Worm (Caenorhabditis elegans) whole organism, L2 larva: ENCODE data around the gene nhr-37.
"Not testable (repeated sequence)": the region's sequence is repeated elsewhere in the genome, so short reads cannot be mapped to it uniquely, and the experiment has no call there.

Source experiments
- C34F6.9 ChIP-seq: fragments of 150-350 bp; optimal IDR thresholded peaks from 2 replicates; lab custom pipeline; 2014; ENCODE audit warnings: missing biosample characterization, missing genetic modification characterization
- F13H6.1 ChIP-seq: sonication (generic microtip); optimal IDR thresholded peaks from 2 replicates; lab custom pipeline; 2016; ENCODE audit warnings: missing genetic modification characterization, missing compliant biosample characterization
- Y55F3AM.14 ChIP-seq: fragments of 200-800 bp; sonication (Bioruptor generic); optimal IDR thresholded peaks from 2 replicates; lab custom pipeline; 2018; ENCODE audit warnings: mild to moderate bottlenecking, missing genetic modification characterization, missing compliant biosample characterization
- ZK546.5 ChIP-seq: sonication (generic microtip); optimal IDR thresholded peaks from 2 replicates; lab custom pipeline; 2017; ENCODE audit warnings: missing biosample characterization, missing genetic modification characterization
- aly-2 ChIP-seq: fragments of 150-350 bp; optimal IDR thresholded peaks from 2 replicates; lab custom pipeline; 2014; ENCODE audit warnings: missing biosample characterization, missing genetic modification characterization
- ama-1 ChIP-seq: fragments of 150-350 bp; optimal IDR thresholded peaks from 2 replicates; lab custom pipeline; 2018; ENCODE audit warnings: inconsistent platforms
- blmp-1 ChIP-seq: sonication (generic microtip); optimal IDR thresholded peaks from 2 replicates; lab custom pipeline; 2017; ENCODE audit warnings: missing genetic modification characterization, mild to moderate bottlenecking, missing compliant biosample characterization, antibody characterized with exemption, moderate library complexity; ENCODE audit not compliant: insufficient read depth
- ceh-16 ChIP-seq: fragments of 150-350 bp; optimal IDR thresholded peaks from 2 replicates; lab custom pipeline; 2014; ENCODE audit warnings: missing biosample characterization, missing genetic modification characterization
- ceh-82 ChIP-seq: fragments of 150-350 bp; optimal IDR thresholded peaks from 2 replicates; lab custom pipeline; 2014; ENCODE audit warnings: missing biosample characterization, missing genetic modification characterization
- crh-2 ChIP-seq: sonication (generic microtip); optimal IDR thresholded peaks from 2 replicates; lab custom pipeline; 2017; ENCODE audit warnings: missing biosample characterization, missing genetic modification characterization
- dmd-4 ChIP-seq: sonication (generic microtip); optimal IDR thresholded peaks from 2 replicates; lab custom pipeline; 2017; ENCODE audit warnings: missing biosample characterization, missing genetic modification characterization
- elt-1 ChIP-seq: fragments of 150-350 bp; optimal IDR thresholded peaks from 2 replicates; lab custom pipeline; 2014; ENCODE audit warnings: missing biosample characterization, missing genetic modification characterization
- fos-1 ChIP-seq: fragments of 150-350 bp; optimal IDR thresholded peaks from 2 replicates; lab custom pipeline; 2014; ENCODE audit warnings: missing biosample characterization, missing genetic modification characterization
- gmeb-1 ChIP-seq: fragments of 150-350 bp; optimal IDR thresholded peaks from 2 replicates; lab custom pipeline; 2014; ENCODE audit warnings: missing biosample characterization, missing genetic modification characterization
- lin-39 ChIP-seq: fragments of 150-350 bp; optimal IDR thresholded peaks from 2 replicates; lab custom pipeline; 2014; ENCODE audit warnings: missing biosample characterization, missing genetic modification reagents, missing genetic modification characterization
- lsy-2 ChIP-seq, 2 experiments: fragments of 150-350 bp in 1 of 2; sonication (generic microtip) in 1 of 2; optimal IDR thresholded peaks; 2 replicates each; lab custom pipeline; 2014 to 2017; ENCODE audit warnings: missing biosample characterization in 2 of 2, missing genetic modification characterization in 2 of 2
- mab-5 ChIP-seq: fragments of 150-350 bp; optimal IDR thresholded peaks from 2 replicates; lab custom pipeline; 2014; ENCODE audit warnings: missing biosample characterization, missing genetic modification characterization
- mbf-1 ChIP-seq: sonication (generic microtip); optimal IDR thresholded peaks from 2 replicates; lab custom pipeline; 2017; ENCODE audit warnings: missing biosample characterization, missing genetic modification characterization
- nhr-12 ChIP-seq: fragments of 150-350 bp; optimal IDR thresholded peaks from 2 replicates; lab custom pipeline; 2014; ENCODE audit warnings: missing biosample characterization, missing genetic modification characterization
- nhr-21 ChIP-seq: fragments of 150-350 bp; optimal IDR thresholded peaks from 2 replicates; lab custom pipeline; 2014; ENCODE audit warnings: missing biosample characterization, missing genetic modification characterization
- nhr-23 ChIP-seq: fragments of 150-350 bp; optimal IDR thresholded peaks from 2 replicates; lab custom pipeline; 2014; ENCODE audit warnings: missing biosample characterization, missing genetic modification reagents, missing genetic modification characterization
- nhr-237 ChIP-seq: fragments of 150-350 bp; optimal IDR thresholded peaks from 2 replicates; lab custom pipeline; 2014; ENCODE audit warnings: missing biosample characterization, missing genetic modification characterization
- nhr-25 ChIP-seq: fragments of 150-350 bp; sonication (generic microtip); optimal IDR thresholded peaks from 3 replicates; lab custom pipeline; 2014; ENCODE audit warnings: missing biosample characterization, missing genetic modification characterization
- nhr-6 ChIP-seq: fragments of 150-350 bp; optimal IDR thresholded peaks from 2 replicates; lab custom pipeline; 2014; ENCODE audit warnings: missing biosample characterization, missing genetic modification characterization
- nhr-77 ChIP-seq: fragments of 150-350 bp; optimal IDR thresholded peaks from 2 replicates; lab custom pipeline; 2014; ENCODE audit warnings: missing biosample characterization, missing genetic modification characterization
- peb-1 ChIP-seq: fragments of 150-350 bp; optimal IDR thresholded peaks from 2 replicates; lab custom pipeline; 2014; ENCODE audit warnings: missing biosample characterization, missing genetic modification characterization
- sem-4 ChIP-seq: fragments of 150-350 bp; optimal IDR thresholded peaks from 2 replicates; lab custom pipeline; 2014; ENCODE audit warnings: missing biosample characterization, missing genetic modification reagents, missing genetic modification characterization
- skn-1 ChIP-seq: sonication (generic microtip); optimal IDR thresholded peaks from 2 replicates; lab custom pipeline; 2017; ENCODE audit warnings: missing biosample characterization, missing genetic modification characterization
- snpc-4 ChIP-seq: fragments of 150-350 bp; optimal IDR thresholded peaks from 2 replicates; lab custom pipeline; 2014; ENCODE audit warnings: missing biosample characterization, missing genetic modification characterization
- unc-62 ChIP-seq: fragments of 150-350 bp; optimal IDR thresholded peaks from 2 replicates; lab custom pipeline; 2014; ENCODE audit warnings: missing biosample characterization, missing genetic modification reagents, missing genetic modification characterization
- zag-1 ChIP-seq: fragments of 150-350 bp; optimal IDR thresholded peaks from 2 replicates; lab custom pipeline; 2014; ENCODE audit warnings: missing biosample characterization, missing genetic modification characterization
- ztf-11 ChIP-seq: sonication (generic microtip); optimal IDR thresholded peaks from 2 replicates; lab custom pipeline; 2017; ENCODE audit warnings: missing biosample characterization, missing genetic modification characterization

Gene nhr-37

DNA sequence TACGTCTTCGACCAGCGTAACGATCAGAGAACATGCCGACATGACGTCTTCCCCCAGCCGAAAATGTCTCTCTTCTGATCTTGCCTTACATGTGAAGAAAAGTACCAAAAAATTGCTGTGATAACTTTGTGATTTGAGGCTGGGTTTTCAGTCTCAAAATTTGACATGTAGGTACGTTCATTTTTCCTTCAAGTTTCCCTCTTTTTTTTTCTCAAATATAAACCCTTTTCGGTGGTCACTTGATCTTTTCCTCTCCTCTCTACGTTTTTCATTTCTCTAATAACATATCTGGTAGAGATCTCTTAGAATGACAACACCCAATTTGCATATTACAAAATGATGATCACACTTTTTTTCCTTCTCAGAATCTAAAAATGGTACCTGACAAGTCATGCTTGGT is at the start of gene nhr-37:
Gene nhr-37, plus strand, starts transcription at position 301 of the 400 bp plus-strand sequence.
- TF ChIP-seq peb-1 (tag; lab: Kevin White, UChicago) (no peak), nhr-77 (no peak), skn-1 (tag; lab: Kevin White, UChicago) (no peak), nhr-237 (tag; lab: Kevin White, UChicago) (no peak), elt-1 (tag; lab: Kevin White, UChicago) (no peak), ZK546.5 (tag; lab: Kevin White, UChicago) (no peak), snpc-4 (tag; lab: Kevin White, UChicago) (no peak), nhr-6 (tag; lab: Kevin White, UChicago) (no peak), lin-39 (tag; lab: Kevin White, UChicago) (no peak), F13H6.1 (no peak), crh-2 (tag; lab: Kevin White, UChicago) (no peak), blmp-1 (tag; lab: Kevin White, UChicago) (no peak), sem-4 (tag; lab: Kevin White, UChicago) (no peak), nhr-23 (no peak), nhr-12 (tag; lab: Kevin White, UChicago) (no peak), zag-1 (tag; lab: Kevin White, UChicago) (no peak), aly-2 (tag; lab: Kevin White, UChicago) (no peak)

DNA sequence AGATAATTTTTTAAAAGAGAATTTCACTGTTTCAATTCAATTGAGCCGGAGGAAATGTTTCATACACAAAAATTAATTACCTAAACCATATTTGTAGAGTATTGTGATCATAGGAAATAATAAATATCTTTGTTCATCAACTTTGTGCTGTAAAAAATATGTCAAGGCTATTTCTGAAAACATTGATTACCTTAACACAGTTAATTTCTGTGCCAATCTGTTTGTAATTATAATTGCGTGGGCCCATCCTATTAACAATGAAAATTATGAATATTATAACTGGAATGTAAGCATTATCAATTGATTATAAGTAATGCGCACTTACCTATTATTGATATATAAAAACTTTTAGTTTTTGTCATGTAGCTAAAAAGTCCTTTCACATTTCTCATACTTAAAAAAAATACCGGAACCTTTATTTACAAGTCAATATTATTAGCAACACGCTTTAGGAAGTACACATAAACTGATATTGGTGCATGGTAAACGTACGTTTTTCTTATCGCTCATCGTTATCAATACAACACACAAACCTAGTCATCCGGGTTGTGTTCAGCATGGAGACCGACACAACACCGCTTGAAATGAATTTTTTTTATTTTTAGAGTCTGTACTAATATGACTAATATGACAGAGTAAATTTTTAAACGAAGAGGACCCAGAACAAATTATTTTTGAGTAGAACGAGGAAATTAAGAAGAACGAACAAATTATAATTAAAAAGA is 46.4 kb upstream of the nhr-37 start, which contains the start of gene fut-2:
Gene fut-2, minus strand, starts transcription at position 485 of the 725 bp plus-strand sequence.
- TF ChIP-seq fos-1 (tag; lab: Kevin White, UChicago) = peak; percentile 98
- TF ChIP-seq lsy-2 (tag; optimal IDR thresholded peaks at IDR 0.05; lab: Kevin White, UChicago) = no peak
- no peak for TF ChIP-seq gmeb-1 (tag; lab: Kevin White, UChicago)
- no peak for TF ChIP-seq dmd-4
- no peak for TF ChIP-seq unc-62 (GFP tag; lab: Kevin White, UChicago)
- TF ChIP-seq crh-2 (tag; lab: Kevin White, UChicago) = peak; percentile 3
- TF ChIP-seq ztf-11 (tag; lab: Kevin White, UChicago) = no peak
- TF ChIP-seq nhr-23 = no peak
- TF ChIP-seq mbf-1 = no peak
- no peak for TF ChIP-seq nhr-25

DNA sequence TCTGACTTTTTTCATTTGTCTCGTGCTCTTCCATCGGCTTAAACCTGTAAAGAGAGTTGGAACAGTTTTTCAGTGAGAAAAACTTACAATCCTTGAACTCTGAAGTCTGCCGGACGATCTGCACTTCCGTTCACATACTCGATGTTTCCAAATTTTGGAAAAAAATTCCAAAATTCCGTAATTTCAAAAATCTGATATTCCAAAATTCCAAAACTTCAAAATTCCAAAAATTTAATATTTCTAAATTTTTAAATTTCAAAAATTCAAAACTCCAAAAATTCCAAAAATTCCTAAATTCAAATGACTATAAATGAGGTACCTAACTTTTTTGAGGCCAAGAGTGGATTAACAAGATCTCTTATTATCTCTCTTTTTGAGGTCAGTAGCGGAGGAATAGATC is 45.4 kb upstream of the nhr-37 start, which contains the start of gene EGAP9.4:
Gene EGAP9.4, plus strand, starts transcription at position 301 of the 400 bp plus-strand sequence.
- TF ChIP-seq Y55F3AM.14 (GFP tag; lab: Kevin White, UChicago) (no peak), blmp-1 (tag; lab: Kevin White, UChicago) (no peak), nhr-6 (tag; lab: Kevin White, UChicago) (no peak), elt-1 (tag; lab: Kevin White, UChicago) (no peak), nhr-21 (tag; lab: Kevin White, UChicago) (no peak), lsy-2 (tag; optimal IDR thresholded peaks at IDR 0.05; lab: Kevin White, UChicago) (no peak)
- TF ChIP-seq, all 48 proteins: peak for 0

DNA sequence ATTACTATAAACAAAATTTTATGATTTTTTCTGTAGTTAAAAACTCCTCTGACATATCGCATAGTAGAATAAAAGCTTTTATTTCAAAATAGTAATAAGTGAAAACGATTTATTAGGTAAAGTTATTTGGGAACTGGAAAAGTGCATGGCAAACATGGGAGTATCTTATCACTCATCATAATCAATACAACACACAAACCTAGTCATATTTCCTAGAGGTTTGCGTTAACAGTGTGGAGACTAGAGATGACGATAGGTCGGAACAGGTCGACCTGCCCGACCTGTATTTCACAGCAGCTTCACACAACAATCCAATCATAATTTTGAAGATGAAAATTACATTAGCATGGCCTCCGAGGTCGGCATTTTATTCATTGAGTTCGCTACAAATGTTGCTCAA is 42.0 kb upstream of the nhr-37 start, which contains the start of gene EGAP9.3:
Gene EGAP9.3, minus strand, starts transcription at position 131 of the 400 bp plus-strand sequence.
- peak; percentile 74 for TF ChIP-seq fos-1 (tag; lab: Kevin White, UChicago)
- TF ChIP-seq blmp-1 (tag; lab: Kevin White, UChicago) = no peak

DNA sequence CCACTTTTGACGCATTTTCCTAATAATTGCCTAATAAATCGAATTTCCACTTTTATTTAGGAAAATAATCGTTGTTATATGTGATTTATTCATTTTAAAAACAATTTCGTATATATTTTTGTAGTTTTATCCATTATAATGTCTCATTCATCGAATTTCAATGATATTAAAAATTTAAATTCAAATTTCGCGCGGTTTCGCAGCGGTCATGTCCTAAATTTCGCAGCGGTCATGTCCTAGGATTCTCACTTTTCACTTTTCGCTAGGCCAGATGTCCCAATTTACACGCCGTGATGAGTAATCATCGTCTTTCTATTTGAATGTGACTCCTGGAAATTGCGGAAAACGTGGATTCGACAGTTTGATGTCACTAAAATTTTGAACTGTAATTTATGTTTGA is 40.2 kb upstream of the nhr-37 start, which contains the start of gene ZK1055.4:
Gene ZK1055.4, plus strand, starts transcription at position 301 of the 400 bp plus-strand sequence.
- TF ChIP-seq ceh-82, elt-1, aly-2 (tag; lab: Kevin White, UChicago): not testable (repeated sequence)

DNA sequence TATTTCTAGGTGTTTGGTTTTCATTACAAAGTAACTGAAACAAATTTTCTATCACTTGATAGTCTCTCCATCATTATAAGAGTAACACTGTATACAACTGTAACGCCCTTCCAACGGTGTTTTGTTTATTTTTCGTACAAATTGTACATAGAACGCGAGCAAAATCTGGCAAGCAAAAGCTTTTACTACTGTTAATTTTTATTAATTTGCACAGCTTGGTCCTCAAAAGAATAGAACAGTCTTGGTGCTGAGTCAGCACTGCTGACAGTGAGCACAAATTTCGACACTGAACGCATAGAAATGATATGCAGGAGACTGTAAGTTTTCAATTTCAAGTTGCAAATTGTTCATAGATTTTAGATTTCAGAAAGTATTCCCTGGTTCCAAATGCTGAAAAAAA is 31.7 kb upstream of the nhr-37 start, which contains the start of gene ZK1055.2:
Gene ZK1055.2, plus strand, starts transcription at position 301 of the 400 bp plus-strand sequence.
- TF ChIP-seq ama-1 = no peak
- TF ChIP-seq mab-5 (tag; lab: Kevin White, UChicago) = no peak
- TF ChIP-seq gmeb-1 (tag; lab: Kevin White, UChicago) = no peak
- no peak for TF ChIP-seq C34F6.9 (tag; lab: Kevin White, UChicago)
- TF ChIP-seq ceh-16 (tag; lab: Kevin White, UChicago) = no peak
- TF ChIP-seq nhr-23 = no peak
- TF ChIP-seq nhr-21 (tag; lab: Kevin White, UChicago) = no peak
- TF ChIP-seq mbf-1 = no peak
- no peak for TF ChIP-seq nhr-25
